Fruit fly (Drosophila melanogaster) whole organism, wandering third instar larva: Measurements from ENCODE around the gene Srp72.

Experiments used
- Abd-B ChIP-seq: fragments of >200 bp; optimal IDR thresholded peaks from 2 replicates; lab custom pipeline; 2017; ENCODE audit warnings: missing biosample characterization, missing genetic modification characterization
- CrebA ChIP-seq: fragments of 200-800 bp; sonication (Bioruptor generic); optimal IDR thresholded peaks from 2 replicates; lab custom pipeline; 2016; ENCODE audit warnings: missing biosample characterization, mild to moderate bottlenecking, missing genetic modification characterization, borderline replicate concordance
- brk ChIP-seq: fragments of 200-800 bp; sonication (Bioruptor generic); optimal IDR thresholded peaks from 2 replicates; lab custom pipeline; 2016; ENCODE audit warnings: missing biosample characterization, mild to moderate bottlenecking, missing genetic modification characterization
- dl ChIP-seq, 2 experiments: fragments of 175-275, 200-275 bp in 1 of 2; fragments of 200-275 bp in 1 of 2; sonication (Bioruptor generic); optimal IDR thresholded peaks; lab custom pipeline; 2018; ENCODE audit warnings: mild to moderate bottlenecking in 2 of 2, missing biosample characterization in 2 of 2, missing genetic modification characterization in 2 of 2, moderate library complexity in 2 of 2; ENCODE audit not compliant: partially characterized antibody in 2 of 2, insufficient read depth in 1 of 2
- dsf ChIP-seq: sonication (Bioruptor generic); optimal IDR thresholded peaks from 2 replicates; lab custom pipeline; 2016; ENCODE audit warnings: missing biosample characterization, missing genetic modification characterization, borderline replicate concordance
- h ChIP-seq: fragments of 200-800 bp; sonication (Bioruptor generic); optimal IDR thresholded peaks from 3 replicates; lab custom pipeline; 2016; ENCODE audit warnings: missing biosample characterization, mild to moderate bottlenecking, missing genetic modification characterization
- usp ChIP-seq: fragments of >200 bp; optimal IDR thresholded peaks from 2 replicates; lab custom pipeline; 2017; ENCODE audit warnings: missing biosample characterization, missing genetic modification characterization
- woc ChIP-seq: sonication (Bioruptor generic); optimal IDR thresholded peaks from 2 replicates; lab custom pipeline; 2016; ENCODE audit warnings: missing biosample characterization, mild to moderate bottlenecking, missing genetic modification characterization

- TF ChIP-seq woc, result no peak
- no peak for TF ChIP-seq dsf
- TF ChIP-seq CrebA (GFP tag; lab: Kevin White, UChicago), result no peak
- no peak for TF ChIP-seq usp (GFP tag; lab: Kevin White, UChicago)
- no peak for TF ChIP-seq brk (GFP tag; lab: Kevin White, UChicago)
- TF ChIP-seq Abd-B (GFP tag; lab: Kevin White, UChicago), result no peak
- no peak for TF ChIP-seq h (GFP tag; lab: Kevin White, UChicago)
- TF ChIP-seq dl (GFP tag; optimal IDR thresholded peaks at IDR 0.05; lab: Kevin White, UChicago; ENCODE audit: insufficient read depth in 1 of 2, partially characterized antibody in 2 of 2), result no peak
These were observed 2.9 kb upstream of the Srp72 start, which contains the start of gene CG16953 for dm6 chr3R:20585566-20585965.
